Fruit fly (Drosophila melanogaster): ENCODE results near the gene Ada1-1.

DNA sequence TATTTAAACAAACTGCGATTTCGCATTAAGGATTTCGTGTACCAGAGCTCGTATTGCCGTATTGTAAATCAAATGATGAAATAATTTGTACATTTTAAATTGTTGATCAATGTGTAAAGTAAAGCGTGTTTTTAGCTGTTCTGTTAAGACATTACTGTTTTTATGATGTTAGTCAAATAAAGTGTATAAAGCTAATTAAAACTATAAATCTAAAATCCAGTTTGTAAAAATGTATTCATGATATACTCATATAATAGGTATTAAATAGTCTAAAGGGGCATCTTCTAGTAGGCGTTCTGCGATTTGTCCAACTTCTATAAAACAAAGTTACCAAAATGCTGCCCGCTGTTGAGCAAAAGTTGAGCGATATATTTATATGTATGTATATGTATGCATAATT, 37.3 kb downstream of the Ada1-1 start, which contains the start of gene CG18788:
- no peak for TF ChIP-seq Hr78 (GFP tag; optimal IDR thresholded peaks at IDR 0.05)
- no peak for TF ChIP-seq CrebA (GFP tag; optimal IDR thresholded peaks at IDR 0.05; ENCODE audit: borderline replicate concordance)
- TF ChIP-seq CG32264 (GFP tag; optimal IDR thresholded peaks at IDR 0.05) = no peak
- TF ChIP-seq jim (GFP tag; optimal IDR thresholded peaks at IDR 0.05) = no peak
- no peak for TF ChIP-seq HLH106 (tag; optimal IDR thresholded peaks at IDR 0.05)
- no peak for TF ChIP-seq psq (GFP tag; optimal IDR thresholded peaks at IDR 0.05)

Measured in whole organism, wandering third instar larva.